Fruit fly (Drosophila melanogaster) whole organism, embryonic: ENCODE measurements around the gene beta4GalT7.

Source experiments
- B-H1 ChIP-seq: fragments of 200-800 bp; sonication (Bioruptor generic); IDR thresholded peaks from 3 replicates; pipeline ENCODE4 v1.3.6; 2022; ENCODE audit warnings: missing biosample characterization, missing genetic modification characterization
- CG10147 ChIP-seq: fragments of 200-800 bp; sonication (Bioruptor generic); optimal IDR thresholded peaks from 2 replicates; lab custom pipeline; 2019; ENCODE audit warnings: missing biosample characterization, mild to moderate bottlenecking, missing genetic modification characterization, moderate library complexity
- CG10366 ChIP-seq: fragments of 200-800 bp; sonication (Bioruptor generic); IDR thresholded peaks from 2 replicates; pipeline ENCODE4 v1.3.6; 2022; ENCODE audit warnings: missing biosample characterization, missing genetic modification characterization
- CG10565 ChIP-seq: fragments of 200-800 bp; sonication (Bioruptor generic); optimal IDR thresholded peaks from 3 replicates; lab custom pipeline; 2016; ENCODE audit warnings: missing biosample characterization, mild to moderate bottlenecking, missing genetic modification characterization
- CG11093 ChIP-seq: fragments of 200-800 bp; sonication (Bioruptor generic); IDR thresholded peaks from 3 replicates; pipeline ENCODE4 v1.3.6; 2022; ENCODE audit warnings: missing biosample characterization, missing genetic modification characterization
- CG11247 ChIP-seq: fragments of 200-800 bp; sonication (Bioruptor generic); IDR thresholded peaks from 2 replicates; pipeline ENCODE4 v1.3.6; 2022; ENCODE audit warnings: missing biosample characterization, missing genetic modification characterization
- CG11504 ChIP-seq: fragments of 200-800 bp; sonication (Bioruptor generic); optimal IDR thresholded peaks from 3 replicates; lab custom pipeline; 2019; ENCODE audit warnings: missing biosample characterization, mild to moderate bottlenecking, missing genetic modification characterization, moderate library complexity
- CG14050 ChIP-seq: fragments of 200-800 bp; sonication (Bioruptor generic); IDR thresholded peaks from 3 replicates; pipeline ENCODE4 v1.3.6; 2022; ENCODE audit warnings: missing biosample characterization, missing genetic modification characterization
- CG14667 ChIP-seq: fragments of 200-800 bp; sonication (Bioruptor generic); IDR thresholded peaks from 2 replicates; pipeline ENCODE4 v1.3.6; 2022; ENCODE audit warnings: missing biosample characterization, missing genetic modification characterization
- CG15011 ChIP-seq: fragments of 200-800 bp; sonication (Bioruptor generic); optimal IDR thresholded peaks from 3 replicates; lab custom pipeline; 2018; ENCODE audit warnings: missing biosample characterization, mild to moderate bottlenecking, missing genetic modification characterization
- CG17568 ChIP-seq: fragments of 200-800 bp; sonication (Bioruptor generic); optimal IDR thresholded peaks from 2 replicates; lab custom pipeline; 2018; ENCODE audit warnings: missing biosample characterization, mild to moderate bottlenecking, missing genetic modification characterization, moderate library complexity
- CG1792 ChIP-seq: fragments of 200-800 bp; sonication (Bioruptor generic); optimal IDR thresholded peaks from 2 replicates; lab custom pipeline; 2016; ENCODE audit warnings: missing biosample characterization, missing genetic modification characterization
- CG3065 ChIP-seq: fragments of 200-800 bp; sonication (Bioruptor generic); optimal IDR thresholded peaks from 2 replicates; lab custom pipeline; 2016; ENCODE audit warnings: missing biosample characterization, missing genetic modification characterization
- CG34422 ChIP-seq: fragments of 200-800 bp; sonication (Bioruptor generic); IDR thresholded peaks from 3 replicates; pipeline ENCODE4 v1.3.6; 2022; ENCODE audit warnings: missing biosample characterization, missing genetic modification characterization
- CG6654 ChIP-seq: fragments of 200-800 bp; sonication (Bioruptor generic); optimal IDR thresholded peaks from 2 replicates; lab custom pipeline; 2017; ENCODE audit warnings: missing biosample characterization, mild to moderate bottlenecking, missing genetic modification characterization
- CG8281 ChIP-seq: fragments of 200-800 bp; sonication (Bioruptor generic); optimal IDR thresholded peaks from 2 replicates; lab custom pipeline; 2018; ENCODE audit warnings: missing biosample characterization, mild to moderate bottlenecking, missing genetic modification characterization, moderate library complexity
- CG8478 ChIP-seq: fragments of >200 bp; optimal IDR thresholded peaks from 2 replicates; lab custom pipeline; 2018
- CG8924 ChIP-seq: fragments of 200-800 bp; optimal IDR thresholded peaks from 3 replicates; lab custom pipeline; 2019; ENCODE audit warnings: missing biosample characterization, mild to moderate bottlenecking, missing genetic modification characterization, moderate library complexity
- CG9727 ChIP-seq: fragments of 200-800 bp; sonication (Bioruptor generic); optimal IDR thresholded peaks from 3 replicates; lab custom pipeline; 2017; ENCODE audit warnings: missing biosample characterization, mild to moderate bottlenecking, missing genetic modification characterization
- CrebB ChIP-seq: fragments of 200-800 bp; sonication (Bioruptor generic); optimal IDR thresholded peaks from 3 replicates; lab custom pipeline; 2018; ENCODE audit warnings: missing biosample characterization, mild to moderate bottlenecking, missing genetic modification characterization
- Dad ChIP-seq: fragments of 200-800 bp; sonication (Bioruptor generic); optimal IDR thresholded peaks from 3 replicates; lab custom pipeline; 2016; ENCODE audit warnings: missing biosample characterization, missing genetic modification characterization
- Dbx ChIP-seq: fragments of 200-800 bp; sonication (Bioruptor generic); IDR thresholded peaks from 3 replicates; pipeline ENCODE4 v1.3.6; 2022; ENCODE audit warnings: missing biosample characterization, missing genetic modification characterization
- Deaf1 ChIP-seq: fragments of 200-800 bp; optimal IDR thresholded peaks from 3 replicates; lab custom pipeline; 2019; ENCODE audit warnings: missing biosample characterization, mild to moderate bottlenecking, missing genetic modification characterization, moderate library complexity
- Dek ChIP-seq: fragments of 200-800 bp; sonication (Bioruptor generic); optimal IDR thresholded peaks from 3 replicates; lab custom pipeline; 2019; ENCODE audit warnings: missing biosample characterization, mild to moderate bottlenecking, missing genetic modification characterization, moderate library complexity
- E2f2 ChIP-seq: fragments of 200-800 bp; sonication (Bioruptor generic); IDR thresholded peaks from 2 replicates; pipeline ENCODE4 v1.3.6; 2022; ENCODE audit warnings: missing biosample characterization, missing genetic modification characterization
- Ets97D ChIP-seq: fragments of 200-800 bp; sonication (Bioruptor generic); optimal IDR thresholded peaks from 3 replicates; lab custom pipeline; 2016; ENCODE audit warnings: missing biosample characterization, missing genetic modification characterization
- Fer3 ChIP-seq: fragments of 200-800 bp; sonication (Bioruptor generic); optimal IDR thresholded peaks from 2 replicates; lab custom pipeline; 2018; ENCODE audit warnings: missing biosample characterization, mild to moderate bottlenecking, missing genetic modification characterization, moderate library complexity
- Gug ChIP-seq: fragments of 200-800 bp; sonication (Bioruptor generic); IDR thresholded peaks from 4 replicates; pipeline ENCODE4 v1.3.6; 2022; ENCODE audit warnings: missing biosample characterization, missing genetic modification characterization
- HLH3B ChIP-seq: fragments of 200-800 bp; sonication (Bioruptor generic); IDR thresholded peaks from 2 replicates; pipeline ENCODE4 v1.3.6; 2022; ENCODE audit warnings: missing biosample characterization, missing genetic modification characterization
- Hey ChIP-seq: fragments of 200-800 bp; sonication (Bioruptor generic); optimal IDR thresholded peaks from 3 replicates; lab custom pipeline; 2018; ENCODE audit warnings: missing biosample characterization, mild to moderate bottlenecking, missing genetic modification characterization
- MBD-R2 ChIP-seq: fragments of 200-800 bp; sonication (Bioruptor generic); IDR thresholded peaks from 2 replicates; pipeline ENCODE4 v1.3.6; 2022; ENCODE audit warnings: missing biosample characterization, missing genetic modification characterization
- MTF-1 ChIP-seq: fragments of 200-800 bp; sonication (Bioruptor generic); optimal IDR thresholded peaks from 2 replicates; lab custom pipeline; 2018; ENCODE audit warnings: missing biosample characterization, mild to moderate bottlenecking, missing genetic modification characterization, borderline replicate concordance
- Med ChIP-seq: fragments of 200-800 bp; sonication (Bioruptor generic); peaks from one replicate; lab custom pipeline; 2016; ENCODE audit warnings: missing biosample characterization, missing genetic modification characterization, mild to moderate bottlenecking, inconsistent platforms, moderate library complexity
- Oli ChIP-seq: fragments of 200-800 bp; sonication (Bioruptor generic); optimal IDR thresholded peaks from 2 replicates; lab custom pipeline; 2018; ENCODE audit warnings: missing biosample characterization, mild to moderate bottlenecking, missing genetic modification characterization, moderate library complexity
- Pdp1 ChIP-seq, 2 experiments: fragments of 200-800 bp; sonication (Bioruptor generic); optimal IDR thresholded peaks; 3 replicates each; lab custom pipeline; 2016; ENCODE audit warnings: missing biosample characterization in 2 of 2, missing genetic modification characterization in 2 of 2, mild to moderate bottlenecking in 1 of 2, moderate library complexity in 1 of 2
- Spps ChIP-seq: fragments of 200-800 bp; sonication (Bioruptor generic); optimal IDR thresholded peaks from 2 replicates; lab custom pipeline; 2018; ENCODE audit warnings: missing biosample characterization, mild to moderate bottlenecking, missing genetic modification characterization
- Taf1 ChIP-seq: fragments of 200-800 bp; sonication (Bioruptor generic); IDR thresholded peaks from 2 replicates; pipeline ENCODE4 v1.3.6; 2022; ENCODE audit warnings: missing biosample characterization, missing genetic modification characterization
- Trl ChIP-seq, 3 experiments: fragments of >200 bp in 2 of 3; fragments of 200-800 bp in 1 of 3; sonication (Bioruptor generic) in 1 of 3; optimal IDR thresholded peaks; 2 replicates in 1 of 3; 3 replicates in 2 of 3; lab custom pipeline; 2016 to 2017; ENCODE audit warnings: missing biosample characterization in 1 of 3, missing genetic modification characterization in 1 of 3
- ac ChIP-seq: fragments of 200-800 bp; sonication (Bioruptor generic); optimal IDR thresholded peaks from 3 replicates; lab custom pipeline; 2017; ENCODE audit warnings: missing biosample characterization, mild to moderate bottlenecking, missing genetic modification characterization
- cg ChIP-seq: fragments of 200-800 bp; sonication (Bioruptor generic); optimal IDR thresholded peaks from 3 replicates; lab custom pipeline; 2019; ENCODE audit warnings: missing biosample characterization, mild to moderate bottlenecking, missing genetic modification characterization, moderate library complexity
- chm ChIP-seq: fragments of 200-800 bp; sonication (Bioruptor generic); IDR thresholded peaks from 2 replicates; pipeline ENCODE4 v1.3.6; 2022; ENCODE audit warnings: missing biosample characterization, missing genetic modification characterization
- exex ChIP-seq: fragments of 200-800 bp; sonication (Bioruptor generic); optimal IDR thresholded peaks from 4 replicates; lab custom pipeline; 2018; ENCODE audit warnings: missing biosample characterization, mild to moderate bottlenecking, missing genetic modification characterization, moderate library complexity
- grau ChIP-seq: fragments of 200-800 bp; optimal IDR thresholded peaks from 3 replicates; lab custom pipeline; 2019; ENCODE audit warnings: missing biosample characterization, mild to moderate bottlenecking, missing genetic modification characterization, moderate library complexity
- grn ChIP-seq: fragments of 200-800 bp; sonication (Bioruptor generic); optimal IDR thresholded peaks from 3 replicates; lab custom pipeline; 2017; ENCODE audit warnings: missing biosample characterization, missing genetic modification characterization
- hb ChIP-seq: fragments of 200-800 bp; sonication (Bioruptor generic); IDR thresholded peaks from 3 replicates; pipeline ENCODE4 v1.3.6; 2022; ENCODE audit warnings: missing biosample characterization, missing genetic modification characterization; ENCODE audit not compliant: partially characterized antibody
- hbn ChIP-seq: fragments of 200-800 bp; sonication (Bioruptor generic); IDR thresholded peaks from 2 replicates; pipeline ENCODE4 v1.3.6; 2022; ENCODE audit warnings: missing biosample characterization, missing genetic modification characterization; ENCODE audit not compliant: partially characterized antibody
- kah ChIP-seq: fragments of 200-800 bp; sonication (Bioruptor generic); optimal IDR thresholded peaks from 2 replicates; lab custom pipeline; 2018; ENCODE audit warnings: missing biosample characterization, mild to moderate bottlenecking, missing genetic modification characterization
- lbe ChIP-seq: fragments of 200-800 bp; sonication (Bioruptor generic); optimal IDR thresholded peaks from 2 replicates; lab custom pipeline; 2016; ENCODE audit warnings: missing biosample characterization, mild to moderate bottlenecking, missing genetic modification characterization
- luna ChIP-seq: fragments of 200-800 bp; sonication (Bioruptor generic); optimal IDR thresholded peaks from 2 replicates; lab custom pipeline; 2016; ENCODE audit warnings: missing biosample characterization, missing genetic modification characterization
- pnt ChIP-seq: fragments of 200-800 bp; sonication (Bioruptor generic); optimal IDR thresholded peaks from 3 replicates; lab custom pipeline; 2016; ENCODE audit warnings: missing biosample characterization, missing genetic modification characterization
- rib ChIP-seq: fragments of 200-800 bp; sonication (Bioruptor generic); IDR thresholded peaks from 2 replicates; pipeline ENCODE4 v1.3.6; 2022; ENCODE audit warnings: missing biosample characterization, missing genetic modification characterization
- trh ChIP-seq: fragments of 200-800 bp; sonication (Bioruptor generic); optimal IDR thresholded peaks from 2 replicates; lab custom pipeline; 2016; ENCODE audit warnings: missing biosample characterization, missing genetic modification characterization

The beta4GalT7 gene

DNA sequence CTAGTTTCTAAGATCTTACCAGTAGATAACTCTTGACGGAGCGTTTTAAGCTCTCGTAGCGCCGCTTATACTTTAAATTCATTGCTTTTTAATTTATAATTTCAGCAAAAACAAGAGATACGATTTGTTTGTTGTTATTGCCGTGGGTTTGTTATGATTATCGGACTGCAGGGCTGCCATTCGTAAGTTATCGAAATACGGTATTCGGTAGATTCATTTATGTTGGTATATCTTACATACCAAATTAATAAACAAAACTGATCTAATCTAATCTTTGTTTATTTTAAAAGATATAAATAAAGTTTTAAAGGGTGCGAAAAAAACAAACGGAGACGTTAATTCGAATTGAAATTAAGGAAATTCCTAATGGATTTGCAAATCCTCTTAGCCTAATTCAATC, 33.0 kb downstream of the beta4GalT7 start, which contains the start of the genes CG31111 and stac (continued):
- TF ChIP-seq CrebB (tag; lab: Kevin White, UChicago) (no peak), CG14050 (GFP tag; lab: Robert Waterston, UW) (no peak), CG11504 (no peak), CG8281 (tag; lab: Kevin White, UChicago) (no peak), Dbx (no peak), Dek (no peak), Oli (tag; lab: Kevin White, UChicago) (no peak), CG10366 (GFP tag; lab: Robert Waterston, UW) (no peak), Hey (no peak), trh (GFP tag; lab: Kevin White, UChicago) (no peak), ac (GFP tag; lab: Kevin White, UChicago) (no peak), MTF-1 (GFP tag; lab: Kevin White, UChicago) (no peak), lbe (GFP tag; lab: Kevin White, UChicago) (peak; percentile 49), E2f2 (GFP tag; lab: Robert Waterston, UW) (no peak), cg (GFP tag; lab: Kevin White, UChicago) (no peak), Trl (optimal IDR thresholded peaks at IDR 0.05; lab: Kevin White, UChicago) (no peak), Trl (GFP tag; optimal IDR thresholded peaks at IDR 0.05; lab: Kevin White, UChicago) (no peak), CG9727 (GFP tag; lab: Kevin White, UChicago) (no peak), CG8478 (no peak), CG3065 (GFP tag; lab: Kevin White, UChicago) (no peak), CG14667 (no peak), CG10147 (GFP tag; lab: Kevin White, UChicago) (peak; percentile 44), CG15011 (GFP tag; lab: Kevin White, UChicago) (no peak), kah (GFP tag; lab: Kevin White, UChicago) (no peak), CG11093 (GFP tag; lab: Robert Waterston, UW) (no peak), exex (tag; lab: Kevin White, UChicago) (peak; percentile 29), B-H1 (GFP tag; lab: Robert Waterston, UW) (no peak), Pdp1 (GFP tag; optimal IDR thresholded peaks at IDR 0.05; lab: Kevin White, UChicago) (peak in 1 of 2 experiments; percentile 0), Spps (no peak), Dad (GFP tag; lab: Kevin White, UChicago) (no peak), MBD-R2 (GFP tag; lab: Robert Waterston, UW) (peak; percentile 65), Med (GFP tag; lab: Kevin White, UChicago) (peak; percentile 61), grau (tag; lab: Kevin White, UChicago) (peak; percentile 14), CG11247 (no peak), luna (GFP tag; lab: Kevin White, UChicago) (no peak), CG10565 (no peak), CG17568 (no peak), chm (GFP tag; lab: Robert Waterston, UW) (no peak), CG1792 (no peak), Taf1 (no peak), CG6654 (GFP tag; lab: Kevin White, UChicago) (no peak), Deaf1 (tag; lab: Kevin White, UChicago) (no peak), Fer3 (no peak), grn (GFP tag; lab: Kevin White, UChicago) (peak; percentile 90), HLH3B (no peak), hbn (GFP tag; lab: Robert Waterston, UW) (no peak), pnt (GFP tag; lab: Kevin White, UChicago) (no peak), Gug (no peak), CG8924 (tag; lab: Kevin White, UChicago) (peak; percentile 37), hb (GFP tag; lab: Robert Waterston, UW) (no peak), Ets97D (peak; percentile 40), rib (GFP tag; lab: Robert Waterston, UW) (no peak), CG34422 (GFP tag; lab: Robert Waterston, UW) (no peak)
